Worm (Caenorhabditis elegans) whole organism, L1 larva: ENCODE measurements around the gene R13D7.2.
A peak's percentile ranks its signal among the peaks of the same experiment; 100 is the strongest.

Experiments
- C04F5.9 ChIP-seq: sonication (generic microtip); optimal IDR thresholded peaks from 2 replicates; lab custom pipeline; 2016; ENCODE audit warnings: missing genetic modification characterization, missing compliant biosample characterization
- C16A3.4 ChIP-seq: fragments of 150-350 bp; optimal IDR thresholded peaks from 2 replicates; lab custom pipeline; 2014; ENCODE audit warnings: missing biosample characterization, missing genetic modification characterization
- Y116A8C.19 ChIP-seq: sonication (generic microtip); optimal IDR thresholded peaks from 2 replicates; lab custom pipeline; 2016; ENCODE audit warnings: missing compliant biosample characterization, missing genetic modification characterization, borderline replicate concordance
- aha-1 ChIP-seq: fragments of 150-350 bp; optimal IDR thresholded peaks from 2 replicates; lab custom pipeline; 2014; ENCODE audit warnings: missing biosample characterization, missing genetic modification characterization
- aly-2 ChIP-seq: fragments of 150-350 bp; optimal IDR thresholded peaks from 2 replicates; lab custom pipeline; 2014; ENCODE audit warnings: missing biosample characterization, missing genetic modification characterization
- ama-1 ChIP-seq: fragments of 150-350 bp; optimal IDR thresholded peaks from 2 replicates; lab custom pipeline; 2014
- blmp-1 ChIP-seq: fragments of 150-350 bp; optimal IDR thresholded peaks from 2 replicates; lab custom pipeline; 2014; ENCODE audit warnings: missing biosample characterization, missing genetic modification characterization
- ceh-88 ChIP-seq: fragments of 200-800 bp; sonication (Bioruptor generic); IDR thresholded peaks from 2 replicates; pipeline ENCODE4 v1.3.6; 2022; ENCODE audit warnings: missing genetic modification characterization, missing compliant biosample characterization
- ceh-90 ChIP-seq: sonication (generic microtip); optimal IDR thresholded peaks from 2 replicates; lab custom pipeline; 2016; ENCODE audit warnings: missing genetic modification characterization, missing compliant biosample characterization
- ces-1 ChIP-seq: fragments of 150-350 bp; optimal IDR thresholded peaks from 2 replicates; lab custom pipeline; 2014; ENCODE audit warnings: missing biosample characterization, missing genetic modification reagents, missing genetic modification characterization
- dsc-1 ChIP-seq: sonication (generic microtip); optimal IDR thresholded peaks from 2 replicates; lab custom pipeline; 2016; ENCODE audit warnings: mild to moderate bottlenecking, missing genetic modification characterization, missing compliant biosample characterization
- efl-3 ChIP-seq: fragments of 200-800 bp; sonication (Bioruptor generic); optimal IDR thresholded peaks from 2 replicates; lab custom pipeline; 2018; ENCODE audit warnings: mild to moderate bottlenecking, missing genetic modification characterization, missing compliant biosample characterization
- egl-13 ChIP-seq: sonication (generic microtip); optimal IDR thresholded peaks from 2 replicates; lab custom pipeline; 2016; ENCODE audit warnings: missing genotype, missing genetic modification reagents, missing genetic modification characterization, missing compliant biosample characterization
- egl-27 ChIP-seq, 2 experiments: fragments of 150-350 bp in 1 of 2; sonication (generic microtip); optimal IDR thresholded peaks; 3 replicates each; lab custom pipeline; 2017 to 2018; ENCODE audit warnings: missing biosample characterization in 2 of 2, missing genetic modification characterization in 2 of 2, missing genetic modification reagents in 2 of 2
- elt-2 ChIP-seq: sonication (generic microtip); optimal IDR thresholded peaks from 2 replicates; lab custom pipeline; 2016; ENCODE audit warnings: missing genetic modification characterization, mild to moderate bottlenecking, inconsistent platforms, missing compliant biosample characterization, missing genetic modification reagents
- fkh-8 ChIP-seq: sonication (generic microtip); optimal IDR thresholded peaks from 2 replicates; lab custom pipeline; 2016; ENCODE audit warnings: mild to moderate bottlenecking, missing genetic modification characterization, missing compliant biosample characterization
- fos-1 ChIP-seq: fragments of 150-350 bp; optimal IDR thresholded peaks from 2 replicates; lab custom pipeline; 2014; ENCODE audit warnings: missing biosample characterization, missing genetic modification characterization
- hlh-17 ChIP-seq: fragments of 200-800 bp; sonication (Bioruptor generic); optimal IDR thresholded peaks from 2 replicates; lab custom pipeline; 2018; ENCODE audit warnings: missing genetic modification characterization, mild to moderate bottlenecking, missing compliant biosample characterization, moderate library complexity, borderline replicate concordance
- hlh-4 ChIP-seq: sonication (generic microtip); optimal IDR thresholded peaks from 2 replicates; lab custom pipeline; 2016; ENCODE audit warnings: mild to moderate bottlenecking, missing genetic modification characterization, missing compliant biosample characterization
- isw-1 ChIP-seq: fragments of 200-800 bp; sonication (Bioruptor generic); IDR thresholded peaks from 2 replicates; pipeline ENCODE4 v1.3.6; 2022; ENCODE audit warnings: missing genetic modification characterization, missing compliant biosample characterization
- lin-13 ChIP-seq: fragments of 150-350 bp; optimal IDR thresholded peaks from 2 replicates; lab custom pipeline; 2014; ENCODE audit warnings: missing biosample characterization, missing genetic modification reagents, missing genetic modification characterization
- lin-14 ChIP-seq: fragments of 200-800 bp; sonication (Bioruptor generic); optimal IDR thresholded peaks from 2 replicates; lab custom pipeline; 2018; ENCODE audit warnings: mild to moderate bottlenecking, missing genetic modification characterization, moderate library complexity, missing compliant biosample characterization
- lin-39 ChIP-seq: fragments of 150-350 bp; optimal IDR thresholded peaks from 2 replicates; lab custom pipeline; 2014; ENCODE audit warnings: missing biosample characterization, missing genetic modification reagents, missing genetic modification characterization
- mep-1 ChIP-seq: fragments of 150-350 bp; optimal IDR thresholded peaks from 2 replicates; lab custom pipeline; 2014; ENCODE audit warnings: missing biosample characterization, missing genetic modification characterization
- nhr-11 ChIP-seq: fragments of 150-350 bp; optimal IDR thresholded peaks from 2 replicates; lab custom pipeline; 2014; ENCODE audit warnings: missing biosample characterization, missing genetic modification characterization
- nhr-19 ChIP-seq: fragments of 200-800 bp; sonication (Bioruptor generic); conservative IDR thresholded peaks from 2 replicates; pipeline ENCODE4 v1.3.6; 2022; ENCODE audit warnings: missing genetic modification characterization, missing compliant biosample characterization
- nhr-20 ChIP-seq: sonication (generic microtip); optimal IDR thresholded peaks from 2 replicates; lab custom pipeline; 2016; ENCODE audit warnings: mild to moderate bottlenecking, missing genetic modification characterization, missing compliant biosample characterization
- nhr-237 ChIP-seq: fragments of 150-350 bp; optimal IDR thresholded peaks from 2 replicates; lab custom pipeline; 2014; ENCODE audit warnings: missing biosample characterization, missing genetic modification characterization
- nhr-28 ChIP-seq: fragments of 150-350 bp; optimal IDR thresholded peaks from 2 replicates; lab custom pipeline; 2014; ENCODE audit warnings: missing biosample characterization, missing genetic modification characterization
- nhr-71 ChIP-seq: sonication (generic microtip); optimal IDR thresholded peaks from 2 replicates; lab custom pipeline; 2016; ENCODE audit warnings: mild to moderate bottlenecking, missing genetic modification characterization, moderate library complexity, missing compliant biosample characterization
- nhr-77 ChIP-seq: fragments of 150-350 bp; optimal IDR thresholded peaks from 2 replicates; lab custom pipeline; 2014; ENCODE audit warnings: missing biosample characterization, missing genetic modification characterization
- nhr-85 ChIP-seq: sonication (generic microtip); peaks from one replicate; lab custom pipeline; 2016; ENCODE audit warnings: missing genetic modification characterization, inconsistent platforms, missing compliant biosample characterization
- pag-3 ChIP-seq: sonication (generic microtip); optimal IDR thresholded peaks from 2 replicates; lab custom pipeline; 2017; ENCODE audit warnings: missing genetic modification characterization, mild to moderate bottlenecking, missing compliant biosample characterization, antibody characterized with exemption, borderline replicate concordance; ENCODE audit not compliant: insufficient read depth
- pax-3 ChIP-seq: fragments of 200-800 bp; sonication (Bioruptor generic); optimal IDR thresholded peaks from 2 replicates; lab custom pipeline; 2018; ENCODE audit warnings: mild to moderate bottlenecking, missing genetic modification characterization, moderate library complexity, missing compliant biosample characterization
- rnt-1 ChIP-seq: sonication (generic microtip); optimal IDR thresholded peaks from 2 replicates; lab custom pipeline; 2016; ENCODE audit warnings: mild to moderate bottlenecking, missing genetic modification characterization, moderate library complexity, missing compliant biosample characterization
- skn-1 ChIP-seq: fragments of 150-350 bp; optimal IDR thresholded peaks from 2 replicates; lab custom pipeline; 2014; ENCODE audit warnings: missing biosample characterization, missing genetic modification characterization
- snpc-4 ChIP-seq: fragments of 150-350 bp; optimal IDR thresholded peaks from 2 replicates; lab custom pipeline; 2014; ENCODE audit warnings: missing biosample characterization, missing genetic modification characterization
- snu-23 ChIP-seq: sonication (generic microtip); optimal IDR thresholded peaks from 2 replicates; lab custom pipeline; 2016; ENCODE audit warnings: missing genetic modification characterization, missing compliant biosample characterization
- sptf-1 ChIP-seq: fragments of 150-350 bp; optimal IDR thresholded peaks from 2 replicates; lab custom pipeline; 2014; ENCODE audit warnings: missing biosample characterization, missing genetic modification characterization
- sup-37 ChIP-seq: fragments of 200-800 bp; sonication (Bioruptor generic); optimal IDR thresholded peaks from 2 replicates; lab custom pipeline; 2018; ENCODE audit warnings: mild to moderate bottlenecking, missing genetic modification characterization, missing compliant biosample characterization
- swsn-7 ChIP-seq: sonication (generic microtip); optimal IDR thresholded peaks from 2 replicates; lab custom pipeline; 2016; ENCODE audit warnings: missing genetic modification characterization, missing compliant biosample characterization
- tlp-1 ChIP-seq: fragments of 150-350 bp; optimal IDR thresholded peaks from 2 replicates; lab custom pipeline; 2014; ENCODE audit warnings: missing biosample characterization, missing genetic modification characterization
- unc-30 ChIP-seq: sonication (generic microtip); optimal IDR thresholded peaks from 2 replicates; lab custom pipeline; 2017; ENCODE audit warnings: missing biosample characterization, missing genetic modification characterization
- unc-62 ChIP-seq: fragments of 150-350 bp; optimal IDR thresholded peaks from 2 replicates; lab custom pipeline; 2014; ENCODE audit warnings: missing biosample characterization, missing genetic modification reagents, missing genetic modification characterization
- vab-15 ChIP-seq: sonication (generic microtip); optimal IDR thresholded peaks from 2 replicates; lab custom pipeline; 2017; ENCODE audit warnings: missing genotype, mild to moderate bottlenecking, missing genetic modification characterization, missing compliant biosample characterization
- xbp-1 ChIP-seq: sonication (generic microtip); optimal IDR thresholded peaks from 2 replicates; lab custom pipeline; 2016; ENCODE audit warnings: missing genetic modification characterization, missing compliant biosample characterization

The R13D7.2 gene

ce11 chrV:7426594-7426993, 16.9 kb downstream of the R13D7.2 start, which contains the start of gene srw-68:
TSS of gene srw-68 (minus strand) at chrV:7426694.
- TF ChIP-seq nhr-11 = no peak
- TF ChIP-seq Y116A8C.19 (tag; lab: Kevin White, UChicago) = no peak
- no peak for TF ChIP-seq unc-62
- TF ChIP-seq lin-14 (GFP tag; lab: Kevin White, UChicago) = no peak
- no peak for TF ChIP-seq pax-3 (tag; lab: Kevin White, UChicago)
- TF ChIP-seq hlh-17 (GFP tag; lab: Kevin White, UChicago) = no peak
- no peak for TF ChIP-seq egl-27 (tag; optimal IDR thresholded peaks at IDR 0.05; lab: Kevin White, UChicago)
- no peak for TF ChIP-seq aha-1 (tag; lab: Kevin White, UChicago)
- no peak for TF ChIP-seq ceh-88 (GFP tag; lab: Robert Waterston, UW)
- no peak for TF ChIP-seq lin-39
- TF ChIP-seq nhr-19 = no peak
- TF ChIP-seq rnt-1 = no peak

DNA sequence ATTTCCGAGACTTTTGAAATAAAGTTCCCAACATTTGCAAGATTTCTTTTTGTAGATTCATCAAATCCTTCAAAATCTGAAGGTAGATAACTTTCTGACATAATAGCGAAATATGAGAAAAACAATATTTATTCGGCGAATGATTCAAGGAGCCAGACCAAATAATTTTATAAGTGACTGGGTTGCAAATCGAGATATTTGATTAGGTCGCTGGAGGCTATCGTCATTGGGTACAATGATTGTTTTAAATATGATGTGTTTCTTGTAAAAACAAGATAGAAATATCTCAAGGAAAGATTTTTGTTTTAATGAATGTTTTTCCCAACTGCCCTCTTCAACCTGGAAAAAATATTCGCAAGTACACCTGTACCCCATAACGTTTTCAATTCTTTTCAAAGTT, 19.2 kb downstream of the R13D7.2 start, which contains the start of gene srw-69:
TSS of gene srw-69 (minus strand) at position 101 of the 400 bp plus-strand sequence.
- TF ChIP-seq nhr-237 (tag; lab: Kevin White, UChicago) = no peak
- no peak for TF ChIP-seq aly-2
- TF ChIP-seq hlh-4 (tag; lab: Kevin White, UChicago) = no peak
- no peak for TF ChIP-seq swsn-7
- no peak for TF ChIP-seq skn-1 (tag; lab: Kevin White, UChicago)
- no peak for TF ChIP-seq sptf-1 (tag; lab: Kevin White, UChicago)
- TF ChIP-seq snu-23 (GFP tag; lab: Kevin White, UChicago) = no peak
- no peak for TF ChIP-seq unc-30 (tag; lab: Kevin White, UChicago)
- TF ChIP-seq lin-39 = no peak
- TF ChIP-seq vab-15 (tag; lab: Kevin White, UChicago) = no peak
- TF ChIP-seq efl-3 (GFP tag; lab: Kevin White, UChicago) = no peak
- TF ChIP-seq fos-1 (tag; lab: Kevin White, UChicago) = no peak
- TF ChIP-seq xbp-1 = no peak
- TF ChIP-seq ama-1 (lab: Kevin White, UChicago) = no peak
- TF ChIP-seq egl-13 (tag; lab: Kevin White, UChicago) = no peak
- no peak for TF ChIP-seq lin-13 (GFP tag; lab: Kevin White, UChicago)
- no peak for TF ChIP-seq mep-1

DNA sequence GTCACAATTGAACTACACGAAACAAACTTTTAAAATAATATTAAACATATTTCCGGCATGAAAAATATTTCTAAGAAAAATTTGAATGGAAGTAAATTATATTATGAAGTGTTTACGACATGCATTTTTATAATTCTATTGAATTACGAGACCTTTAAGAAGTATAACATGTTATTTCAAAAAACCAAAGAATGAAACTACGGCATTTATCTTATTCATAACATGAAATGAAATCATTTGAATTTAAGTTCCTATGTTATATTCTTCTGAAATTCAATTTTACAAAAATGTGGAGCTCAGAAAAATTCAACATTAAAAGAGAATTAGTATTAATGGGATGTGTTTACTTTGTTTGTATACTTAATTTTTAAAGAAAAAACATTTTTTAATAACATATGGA, 21.3 kb downstream of the R13D7.2 start, which contains the start of gene srw-71:
TSS of gene srw-71 (minus strand) at position 101 of the 400 bp plus-strand sequence.
- TF ChIP-seq nhr-11 (peak; percentile 30), sup-37 (GFP tag; lab: Kevin White, UChicago) (no peak), lin-39 (no peak), fkh-8 (peak; percentile 33)

ce11 chrV:7432441-7433146, 22.9 kb downstream of the R13D7.2 start:
- TF ChIP-seq snpc-4 (tag; lab: Kevin White, UChicago) (no peak), pag-3 (tag; lab: Kevin White, UChicago) (no peak), nhr-28 (tag; lab: Kevin White, UChicago) (no peak), sup-37 (GFP tag; lab: Kevin White, UChicago) (no peak), fkh-8 (no peak), skn-1 (tag; lab: Kevin White, UChicago) (no peak), C04F5.9 (tag; lab: Kevin White, UChicago) (no peak), nhr-71 (tag; lab: Kevin White, UChicago) (no peak), ces-1 (no peak), nhr-77 (tag; lab: Kevin White, UChicago) (no peak), ceh-90 (tag; lab: Kevin White, UChicago) (no peak), nhr-20 (peak; percentile 6), dsc-1 (tag; lab: Kevin White, UChicago) (no peak), pax-3 (tag; lab: Kevin White, UChicago) (no peak), aly-2 (no peak), aha-1 (tag; lab: Kevin White, UChicago) (no peak), elt-2 (peak; percentile 5), egl-27 (tag; optimal IDR thresholded peaks at IDR 0.05; lab: Kevin White, UChicago) (no peak), lin-14 (GFP tag; lab: Kevin White, UChicago) (no peak), blmp-1 (tag; lab: Kevin White, UChicago) (no peak), isw-1 (GFP tag; lab: Robert Waterston, UW) (no peak), nhr-85 (peak; percentile 53), efl-3 (GFP tag; lab: Kevin White, UChicago) (no peak), C16A3.4 (tag; lab: Kevin White, UChicago) (no peak), tlp-1 (tag; lab: Kevin White, UChicago) (no peak)
